Fruit fly (Drosophila melanogaster) ovary, adult (tissue): ENCODE data around the gene CG42537.

ENCODE experiments used
- CG17801 ChIP-seq: fragments of 200-800 bp; optimal IDR thresholded peaks from 2 replicates; lab custom pipeline; 2019; ENCODE audit warnings: missing biosample characterization, mild to moderate bottlenecking, missing genetic modification characterization, moderate library complexity; ENCODE audit not compliant: partially characterized antibody

CG42537 gene

DNA sequence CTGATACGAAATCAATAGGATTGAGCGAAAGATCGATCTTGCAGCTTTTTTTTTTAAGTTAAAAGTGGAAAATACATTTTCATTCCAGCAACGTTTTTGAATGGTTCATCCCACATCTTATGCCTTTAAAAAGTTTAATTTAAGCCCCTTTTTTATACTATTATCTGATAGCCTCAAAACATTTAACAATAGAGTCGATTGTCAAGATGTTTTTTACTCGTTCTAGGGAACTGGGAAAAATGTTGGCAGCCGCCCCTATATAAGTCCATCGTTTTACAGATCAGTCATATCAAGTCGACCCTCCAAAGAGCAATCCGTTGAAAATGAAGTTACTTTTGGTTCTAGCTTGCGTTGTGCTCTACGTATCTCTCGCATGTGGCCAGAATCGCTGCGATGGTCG, at the start of gene CG42537:
TSS of gene CG42537 (plus strand) at position 301 of the 400 bp plus-strand sequence.
- TF ChIP-seq CG17801 (GFP tag; lab: Kevin White, UChicago) = no peak

DNA sequence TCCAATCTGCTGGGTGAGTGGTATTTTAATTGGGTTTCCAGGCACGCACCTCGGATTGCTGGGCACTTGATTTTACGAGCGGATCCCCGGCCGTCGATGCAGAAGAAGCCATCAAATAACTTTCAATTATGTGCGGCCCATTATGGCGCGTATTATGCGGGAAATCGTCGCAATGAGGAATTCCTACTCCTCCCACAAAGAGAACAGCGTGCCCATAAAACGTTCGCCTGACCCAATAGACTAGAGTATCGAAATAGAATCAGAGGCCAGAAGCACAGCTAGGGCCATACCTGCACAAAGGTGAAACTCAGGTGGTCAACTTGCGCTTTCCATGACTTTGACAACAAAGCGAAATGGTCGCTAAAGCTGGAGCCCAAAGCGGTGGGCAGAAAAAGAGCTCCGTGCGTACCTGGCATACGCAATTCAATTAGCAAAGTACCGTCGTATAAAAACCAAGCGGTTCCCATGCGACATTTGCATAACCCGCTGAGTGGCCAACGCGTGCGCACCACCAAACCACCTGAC, 47.8 kb upstream of the CG42537 start, which contains the start of gene Osi18:
TSS of gene Osi18 (plus strand) at position 475 of the 525 bp plus-strand sequence.
- no peak for TF ChIP-seq CG17801 (GFP tag; lab: Kevin White, UChicago)

DNA sequence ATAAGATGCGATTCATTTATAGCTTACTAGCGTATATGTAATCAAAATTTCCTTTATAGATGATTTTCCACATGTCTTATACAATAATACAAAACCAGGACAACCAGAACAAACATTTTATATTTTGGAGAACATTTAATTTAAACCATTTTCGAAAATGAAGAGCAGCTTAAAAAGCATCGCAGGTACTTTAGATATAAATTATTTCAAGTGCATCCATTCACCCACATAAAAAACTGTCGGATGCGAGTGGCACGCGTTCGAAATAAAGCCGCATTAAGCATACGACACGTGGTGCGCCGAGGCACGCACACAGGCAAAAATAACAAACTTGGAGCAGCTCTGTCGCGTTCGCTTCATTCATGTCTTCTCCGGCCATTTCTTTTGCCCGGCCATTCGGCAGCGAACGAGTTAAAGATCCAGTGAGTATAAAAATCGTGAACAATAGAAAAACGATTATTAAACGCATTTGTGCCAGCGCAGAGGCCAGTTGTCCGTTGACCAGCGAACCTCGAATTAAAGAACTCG, 42.6 kb upstream of the CG42537 start, which contains the start of gene Osi19:
TSS of gene Osi19 (plus strand) at position 457 of the 528 bp plus-strand sequence.
- no peak for TF ChIP-seq CG17801 (GFP tag; lab: Kevin White, UChicago)

DNA sequence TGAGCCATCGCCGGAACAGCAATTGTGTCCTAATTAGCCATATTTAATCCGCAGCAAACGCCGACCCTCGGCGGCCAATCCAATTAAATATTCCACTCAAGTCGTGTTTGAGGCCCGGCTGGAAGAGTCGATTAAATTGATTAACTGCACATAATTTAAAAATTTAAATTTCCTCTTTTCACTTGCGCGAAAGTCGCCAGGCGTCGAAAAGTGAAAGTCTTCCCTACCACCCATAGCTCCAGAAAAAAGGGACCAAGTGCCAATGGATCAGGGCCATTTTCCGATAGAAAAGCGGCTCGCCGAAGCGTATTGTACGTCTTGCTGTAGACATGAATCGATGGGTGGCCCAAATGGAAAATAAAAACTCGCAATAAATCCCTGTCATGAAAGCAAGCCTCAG, 40.2 kb upstream of the CG42537 start:
- TF ChIP-seq CG17801 (GFP tag; lab: Kevin White, UChicago) = no peak

DNA sequence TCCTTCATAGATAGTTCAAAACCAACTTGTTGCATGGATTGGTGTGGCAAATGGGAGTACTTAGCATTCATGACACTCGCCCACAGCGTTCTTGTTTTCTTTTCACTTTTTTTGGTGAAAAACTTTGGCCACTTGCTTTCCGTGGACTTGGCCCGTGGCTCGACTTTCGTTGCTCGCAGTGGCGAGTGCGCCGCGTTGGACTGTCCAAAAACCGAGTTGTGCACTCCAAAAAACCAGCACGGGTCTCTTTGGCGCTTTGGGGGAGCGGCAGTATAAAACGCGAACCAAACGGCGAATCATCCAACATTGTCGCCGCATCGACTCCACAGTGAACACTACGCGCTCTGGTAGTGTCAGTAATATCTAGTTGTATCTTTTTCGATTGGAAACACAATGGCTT, 37.8 kb upstream of the CG42537 start, which contains the start of gene Osi20:
TSS of gene Osi20 (plus strand) at position 301 of the 400 bp plus-strand sequence.
- no peak for TF ChIP-seq CG17801 (GFP tag; lab: Kevin White, UChicago)

DNA sequence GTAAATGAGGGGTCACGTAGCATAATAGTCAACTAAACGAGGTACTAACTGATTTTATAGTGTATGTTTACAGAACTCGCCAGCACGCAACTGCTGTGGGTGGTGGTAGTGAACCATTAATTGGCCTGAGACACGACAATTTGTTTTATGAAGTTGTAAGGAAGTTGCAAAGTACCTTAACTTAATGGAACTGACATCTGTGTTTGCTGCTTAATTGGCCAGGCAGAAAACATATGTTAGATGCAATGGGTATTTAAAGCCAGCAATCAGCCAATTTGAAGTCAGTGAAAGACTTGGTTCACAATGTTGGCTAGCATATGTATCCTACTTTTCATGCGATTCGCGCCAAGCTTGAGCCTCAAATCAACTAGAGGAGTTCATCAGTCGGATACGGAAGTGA, 35.9 kb upstream of the CG42537 start, which contains the start of gene CG17917:
TSS of gene CG17917 (plus strand) at position 301 of the 400 bp plus-strand sequence.
- no peak for TF ChIP-seq CG17801 (GFP tag; lab: Kevin White, UChicago)

DNA sequence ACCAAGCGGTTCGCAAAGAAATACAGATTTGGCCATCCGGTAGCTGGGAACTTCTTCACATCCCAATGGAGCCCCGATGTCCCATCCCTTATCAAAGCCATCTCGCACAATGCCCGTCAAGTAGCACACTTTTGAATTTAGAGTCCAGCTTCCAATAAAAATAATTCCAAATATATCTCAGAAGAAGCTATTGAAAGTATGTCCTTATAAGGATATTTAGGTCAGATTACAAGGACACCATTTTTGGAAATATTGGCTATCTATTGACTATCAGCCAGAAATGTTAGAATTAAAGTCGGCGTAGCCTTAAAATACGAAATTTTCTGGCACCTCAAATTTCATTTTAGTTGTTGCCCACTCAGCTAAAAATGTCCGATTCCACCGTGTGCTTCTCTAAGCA, 34.9 kb upstream of the CG42537 start, which contains the start of gene CG10298:
TSS of gene CG10298 (plus strand) at position 301 of the 400 bp plus-strand sequence.
- TF ChIP-seq CG17801 (GFP tag; lab: Kevin White, UChicago) = no peak

DNA sequence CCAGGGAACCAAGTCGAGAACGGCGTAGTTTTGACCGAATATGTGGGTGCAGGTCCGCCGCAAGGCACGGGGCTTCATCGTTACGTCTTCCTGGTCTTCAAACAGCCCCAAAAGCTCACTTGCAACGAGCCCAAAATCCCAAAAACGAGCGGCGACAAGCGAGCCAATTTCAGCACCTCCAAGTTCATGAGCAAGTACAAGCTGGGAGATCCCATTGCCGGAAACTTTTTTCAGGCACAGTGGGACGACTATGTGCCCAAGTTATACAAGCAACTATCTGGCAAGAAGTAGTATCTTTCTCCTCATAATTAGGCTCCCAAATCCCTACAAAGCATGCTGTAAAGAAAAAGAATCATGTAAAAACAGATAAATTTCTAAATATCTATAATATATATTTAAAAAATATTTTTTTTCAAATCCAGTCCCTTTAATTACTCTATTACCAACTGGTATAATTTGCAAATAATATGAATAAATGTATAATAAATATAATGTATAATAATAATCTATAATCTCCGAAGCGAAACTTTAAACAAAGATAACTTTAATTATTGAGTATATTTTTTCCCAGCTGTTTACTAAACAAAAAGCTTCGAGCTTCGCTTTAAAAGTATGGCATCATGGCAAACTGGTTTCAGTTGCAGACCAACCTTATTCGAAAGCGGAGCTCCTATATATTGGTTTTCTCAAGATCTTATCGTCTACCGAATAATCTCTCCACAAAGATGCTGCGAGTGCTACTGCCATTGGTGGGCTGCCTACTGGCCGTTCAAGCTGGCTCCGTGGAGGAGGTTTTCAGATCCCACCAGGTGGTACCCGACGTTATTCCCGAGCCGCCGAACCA, 34.0 kb upstream of the CG42537 start, which contains the start of gene CG17919:
TSS of gene CG17919 (plus strand) at position 634 of the 844 bp plus-strand sequence.
- no peak for TF ChIP-seq CG17801 (GFP tag; lab: Kevin White, UChicago)

DNA sequence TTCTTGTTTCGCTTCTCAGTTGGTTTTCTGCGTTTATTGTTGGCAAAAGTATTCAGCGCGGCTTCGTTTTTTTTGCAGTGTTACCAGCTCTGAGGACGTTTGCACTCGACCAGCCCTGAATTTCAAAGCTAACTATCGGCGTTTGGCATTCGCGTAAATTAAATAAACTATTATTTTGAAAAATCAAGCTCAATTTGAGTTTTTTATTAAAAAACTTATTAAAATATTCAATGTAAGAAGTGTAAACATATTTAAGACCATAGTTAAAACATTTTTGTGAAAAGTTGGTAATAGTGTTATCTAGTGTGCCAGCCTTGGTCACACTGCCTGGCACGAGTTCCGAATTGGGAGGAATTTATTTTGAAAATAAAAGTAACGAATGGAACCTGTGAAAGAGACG, 31.8 kb upstream of the CG42537 start, which contains the start of the genes SmD2 and CG18048:
TSS of gene SmD2 (minus strand) at position 98 of the 400 bp plus-strand sequence.
TSS of gene CG18048 (plus strand) at position 298 of the 400 bp plus-strand sequence.
- TF ChIP-seq CG17801 (GFP tag; lab: Kevin White, UChicago) = peak; percentile 43

DNA sequence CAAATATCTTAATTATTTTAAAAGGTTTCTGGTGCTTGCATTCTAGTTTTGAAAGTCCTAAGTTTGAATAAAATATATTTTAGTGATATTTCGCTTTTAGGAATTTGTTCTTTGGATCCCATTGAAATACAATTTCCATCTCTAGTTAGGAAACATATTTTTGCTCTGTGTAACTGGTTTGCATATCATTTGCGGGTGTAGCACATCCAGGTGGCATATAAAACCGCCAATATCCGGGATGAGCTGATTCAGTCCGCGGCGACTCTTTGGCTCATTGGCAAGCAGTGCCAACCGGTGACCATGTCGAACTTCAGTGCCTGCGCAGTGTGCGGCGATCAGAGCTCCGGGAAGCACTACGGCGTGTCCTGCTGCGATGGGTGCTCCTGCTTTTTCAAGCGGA, 28.7 kb upstream of the CG42537 start, which contains the start of gene Hr83:
TSS of gene Hr83 (plus strand) at position 301 of the 400 bp plus-strand sequence.
- no peak for TF ChIP-seq CG17801 (GFP tag; lab: Kevin White, UChicago)

DNA sequence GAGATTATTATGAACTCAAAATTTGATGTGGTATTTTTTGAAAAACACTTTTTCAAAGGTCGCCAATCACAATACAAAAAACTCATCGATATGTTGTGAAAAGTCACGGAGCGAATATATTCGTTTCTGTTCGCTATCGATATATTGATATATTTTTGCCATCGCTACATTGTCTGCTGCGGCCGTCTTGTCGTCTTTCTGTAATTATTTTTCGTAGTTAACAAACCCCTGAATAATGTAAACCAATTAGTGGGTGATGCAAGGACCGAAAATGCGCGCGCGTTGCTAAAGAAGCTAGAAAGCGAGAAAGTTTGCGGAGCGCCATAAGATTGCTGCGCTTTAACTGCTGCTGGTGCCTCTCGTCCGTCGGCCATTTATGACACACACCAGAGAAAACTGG, 26.8 kb upstream of the CG42537 start, which contains the start of gene Pak:
TSS of gene Pak (plus strand) at position 142 of the 400 bp plus-strand sequence.
- no peak for TF ChIP-seq CG17801 (GFP tag; lab: Kevin White, UChicago)

DNA sequence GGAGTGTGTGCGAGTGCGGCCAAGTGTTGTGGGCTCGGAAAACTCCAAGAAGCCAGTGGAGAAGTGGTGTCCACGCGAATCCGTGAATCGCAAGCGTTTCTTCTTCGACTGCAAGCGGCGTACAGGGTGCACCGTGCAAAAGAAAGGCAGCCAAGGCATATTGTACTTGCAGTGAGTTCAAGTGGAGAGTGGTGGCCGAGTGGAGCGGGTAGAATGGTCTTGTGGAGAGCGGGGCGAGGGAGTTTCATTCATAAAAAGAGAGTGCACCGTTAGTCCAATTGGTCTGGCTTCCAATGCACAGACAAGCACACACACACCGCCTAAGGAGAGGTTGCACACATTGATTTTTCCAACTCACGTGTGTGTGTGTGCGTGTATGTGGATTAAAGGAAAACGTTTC, 26.4 kb upstream of the CG42537 start:
- no peak for TF ChIP-seq CG17801 (GFP tag; lab: Kevin White, UChicago)

DNA sequence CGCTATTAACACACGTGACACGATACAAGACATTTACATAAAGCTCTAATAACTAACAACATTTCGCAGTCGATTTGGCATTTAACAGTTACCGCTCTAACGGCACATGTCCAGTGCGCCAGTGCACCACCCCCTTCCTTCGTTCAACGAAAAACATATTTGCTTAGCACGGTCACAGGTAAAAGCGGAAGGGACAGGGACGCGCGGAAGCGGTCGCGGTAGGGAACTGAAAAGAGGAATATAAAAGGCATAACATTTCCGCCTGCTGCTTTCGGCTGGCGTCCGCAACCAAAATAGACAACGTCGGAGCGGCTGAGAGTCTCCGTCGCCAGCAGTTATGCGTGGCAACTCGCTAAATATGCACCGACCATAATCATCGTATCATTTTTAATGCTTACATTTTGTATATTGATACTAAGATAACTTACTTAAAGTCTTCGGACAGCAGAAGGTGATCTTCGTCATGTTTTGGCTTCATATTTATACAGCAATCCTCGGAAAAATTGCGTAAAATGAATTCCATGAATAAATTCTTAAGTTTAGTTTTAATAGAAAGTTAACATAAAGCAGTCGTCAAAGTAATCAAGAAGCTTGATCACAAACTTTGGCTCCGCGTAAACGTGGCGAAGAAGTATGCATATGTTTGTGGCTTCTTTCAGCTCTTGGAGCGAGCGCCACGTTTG, 25.8 kb upstream of the CG42537 start:
- no peak for TF ChIP-seq CG17801 (GFP tag; lab: Kevin White, UChicago)

DNA sequence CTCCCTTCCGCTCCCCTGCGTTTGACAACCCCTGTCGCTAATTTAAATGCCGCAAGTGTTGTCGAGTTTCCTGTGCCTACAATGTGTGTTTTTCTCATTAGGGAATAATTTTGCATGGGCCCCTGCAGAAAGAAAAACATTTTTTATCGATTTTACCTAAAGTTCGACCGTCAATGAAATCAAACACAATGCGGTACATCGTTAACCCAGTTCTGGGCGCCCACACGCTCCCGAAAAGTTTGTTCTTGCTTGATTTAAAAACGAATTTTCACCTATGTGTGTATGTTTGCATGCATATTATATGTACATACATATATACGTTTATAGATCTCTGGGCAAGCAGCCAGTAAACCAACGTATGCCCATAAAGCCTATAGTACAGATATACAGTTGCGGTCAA, 25.2 kb upstream of the CG42537 start:
- TF ChIP-seq CG17801 (GFP tag; lab: Kevin White, UChicago) = no peak
